Fruit fly (Drosophila melanogaster) whole organism, embryonic: ENCODE measurements around the gene Alg7.
A peak's percentile ranks its signal among the peaks of the same experiment; 100 is the strongest.

Experiments
- Awh ChIP-seq: fragments of 200-800 bp; sonication (Bioruptor generic); IDR thresholded peaks from 2 replicates; pipeline ENCODE4, ENCODE4 v1.3.6; 2022; ENCODE audit warnings: missing biosample characterization, missing genetic modification characterization
- CG10543 ChIP-seq: fragments of 200-800 bp; sonication (Bioruptor generic); optimal IDR thresholded peaks from 3 replicates; lab custom pipeline; 2017; ENCODE audit warnings: missing biosample characterization, mild to moderate bottlenecking, missing genetic modification characterization, moderate library complexity
- CG11247 ChIP-seq: fragments of 200-800 bp; sonication (Bioruptor generic); IDR thresholded peaks from 2 replicates; pipeline ENCODE4 v1.3.6; 2022; ENCODE audit warnings: missing biosample characterization, missing genetic modification characterization
- CG12299 ChIP-seq: fragments of 200-800 bp; sonication (Bioruptor generic); optimal IDR thresholded peaks from 2 replicates; lab custom pipeline; 2018; ENCODE audit warnings: missing biosample characterization, mild to moderate bottlenecking, missing genetic modification characterization
- CG12942 ChIP-seq: fragments of 200-800 bp; sonication (Bioruptor generic); optimal IDR thresholded peaks from 3 replicates; lab custom pipeline; 2016; ENCODE audit warnings: missing biosample characterization, missing genetic modification characterization
- CG14014 ChIP-seq: fragments of 200-800 bp; sonication (Bioruptor generic); IDR thresholded peaks from 2 replicates; pipeline ENCODE4 v1.3.6; 2022; ENCODE audit warnings: missing biosample characterization, missing genetic modification characterization
- CG16815 ChIP-seq: fragments of 200-800 bp; sonication (Bioruptor generic); optimal IDR thresholded peaks from 3 replicates; lab custom pipeline; 2017; ENCODE audit warnings: missing biosample characterization, mild to moderate bottlenecking, missing genetic modification characterization
- CG17912 ChIP-seq: fragments of 200-800 bp; sonication (Bioruptor generic); optimal IDR thresholded peaks from 2 replicates; lab custom pipeline; 2018; ENCODE audit warnings: missing biosample characterization, mild to moderate bottlenecking, missing genetic modification characterization
- CG18619 ChIP-seq: fragments of 200-800 bp; sonication (Bioruptor generic); optimal IDR thresholded peaks from 3 replicates; lab custom pipeline; 2017; ENCODE audit warnings: missing biosample characterization, mild to moderate bottlenecking, missing genetic modification characterization
- CG30403 ChIP-seq: fragments of 200-800 bp; sonication (Bioruptor generic); optimal IDR thresholded peaks from 3 replicates; lab custom pipeline; 2016; ENCODE audit warnings: missing biosample characterization, missing genetic modification characterization
- CG32767 ChIP-seq: fragments of 200-800 bp; sonication (Bioruptor generic); IDR thresholded peaks from 2 replicates; pipeline ENCODE4 v1.3.6; 2022; ENCODE audit warnings: missing biosample characterization, missing genetic modification characterization
- CG34224 ChIP-seq: fragments of 200-800 bp; sonication (Bioruptor generic); IDR thresholded peaks from 3 replicates; pipeline ENCODE4 v1.3.6; 2022; ENCODE audit warnings: missing biosample characterization, missing genetic modification characterization; ENCODE audit not compliant: partially characterized antibody
- CG4360 ChIP-seq: fragments of 200-800 bp; sonication (Bioruptor generic); IDR thresholded peaks from 2 replicates; pipeline ENCODE4 v1.3.6; 2022; ENCODE audit warnings: missing biosample characterization, missing genetic modification characterization
- CG4617 ChIP-seq: fragments of 200-800 bp; sonication (Bioruptor generic); optimal IDR thresholded peaks from 3 replicates; lab custom pipeline; 2016; ENCODE audit warnings: missing biosample characterization, missing genetic modification characterization, borderline replicate concordance
- CG6175 ChIP-seq: fragments of 200-800 bp; sonication (Bioruptor generic); IDR thresholded peaks from 3 replicates; pipeline ENCODE4 v1.3.6; 2022; ENCODE audit warnings: missing biosample characterization, missing genetic modification characterization
- CG6689 ChIP-seq: fragments of 200-800 bp; sonication (Bioruptor generic); IDR thresholded peaks from 2 replicates; pipeline ENCODE4 v1.3.6; 2022; ENCODE audit warnings: missing biosample characterization, missing genetic modification characterization
- CG6791 ChIP-seq: fragments of 200-800 bp; sonication (Bioruptor generic); IDR thresholded peaks from 3 replicates; pipeline ENCODE4 v1.3.6; 2022; ENCODE audit warnings: missing biosample characterization, missing genetic modification characterization; ENCODE audit not compliant: partially characterized antibody
- CG7745 ChIP-seq: fragments of 200-800 bp; sonication (Bioruptor generic); optimal IDR thresholded peaks from 2 replicates; lab custom pipeline; 2018; ENCODE audit warnings: missing biosample characterization, mild to moderate bottlenecking, missing genetic modification characterization, moderate library complexity
- CG9437 ChIP-seq: fragments of 200-800 bp; sonication (Bioruptor generic); optimal IDR thresholded peaks from 2 replicates; lab custom pipeline; 2018; ENCODE audit warnings: missing biosample characterization, mild to moderate bottlenecking, missing genetic modification characterization
- Dbx ChIP-seq: fragments of 200-800 bp; sonication (Bioruptor generic); IDR thresholded peaks from 3 replicates; pipeline ENCODE4 v1.3.6; 2022; ENCODE audit warnings: missing biosample characterization, missing genetic modification characterization
- Elba2 ChIP-seq: fragments of 200-800 bp; sonication (Bioruptor generic); optimal IDR thresholded peaks from 3 replicates; lab custom pipeline; 2016; ENCODE audit warnings: missing biosample characterization, missing genetic modification characterization
- Ets65A ChIP-seq: fragments of 200-800 bp; sonication (Bioruptor generic); peaks from one replicate; lab custom pipeline; 2016; ENCODE audit warnings: missing biosample characterization, missing genetic modification characterization
- Lhr ChIP-seq: fragments of 200-800 bp; sonication (Bioruptor generic); optimal IDR thresholded peaks from 3 replicates; lab custom pipeline; 2017; ENCODE audit warnings: mild to moderate bottlenecking, missing biosample characterization, missing genetic modification reagents, missing genetic modification characterization
- MESR4 ChIP-seq: fragments of 200-800 bp; sonication (Bioruptor generic); optimal IDR thresholded peaks from 2 replicates; lab custom pipeline; 2018; ENCODE audit warnings: missing biosample characterization, mild to moderate bottlenecking, missing genetic modification characterization, moderate library complexity
- Med ChIP-seq: fragments of 200-800 bp; sonication (Bioruptor generic); peaks from one replicate; lab custom pipeline; 2016; ENCODE audit warnings: missing biosample characterization, missing genetic modification characterization, mild to moderate bottlenecking, inconsistent platforms, moderate library complexity
- Pdp1 ChIP-seq, 2 experiments: fragments of 200-800 bp; sonication (Bioruptor generic); optimal IDR thresholded peaks; 3 replicates each; lab custom pipeline; 2016; ENCODE audit warnings: missing biosample characterization in 2 of 2, missing genetic modification characterization in 2 of 2, mild to moderate bottlenecking in 1 of 2, moderate library complexity in 1 of 2
- Sin3A ChIP-seq: fragments of >200 bp; optimal IDR thresholded peaks from 2 replicates; lab custom pipeline; 2018
- Taf1 ChIP-seq: fragments of 200-800 bp; sonication (Bioruptor generic); IDR thresholded peaks from 2 replicates; pipeline ENCODE4 v1.3.6; 2022; ENCODE audit warnings: missing biosample characterization, missing genetic modification characterization
- YL-1 ChIP-seq: fragments of 200-800 bp; sonication (Bioruptor generic); optimal IDR thresholded peaks from 3 replicates; lab custom pipeline; 2017; ENCODE audit warnings: missing biosample characterization, mild to moderate bottlenecking, missing genetic modification characterization
- al ChIP-seq: fragments of 200-800 bp; sonication (Bioruptor generic); IDR thresholded peaks from 2 replicates; pipeline ENCODE4 v1.3.6; 2022; ENCODE audit warnings: missing biosample characterization, missing genetic modification characterization
- amos ChIP-seq: fragments of 200-800 bp; sonication (Bioruptor generic); IDR thresholded peaks from 2 replicates; pipeline ENCODE4 v1.3.6; 2022; ENCODE audit warnings: missing biosample characterization, missing genetic modification characterization; ENCODE audit not compliant: partially characterized antibody
- aop ChIP-seq: fragments of 200-800 bp; sonication (Bioruptor generic); IDR thresholded peaks from 2 replicates; pipeline ENCODE4 v1.3.6; 2022; ENCODE audit warnings: missing biosample characterization, missing genetic modification characterization
- ara ChIP-seq: fragments of 200-800 bp; sonication (Bioruptor generic); IDR thresholded peaks from 2 replicates; pipeline ENCODE4 v1.3.6; 2022; ENCODE audit warnings: missing biosample characterization, missing genetic modification characterization
- bcd ChIP-seq: fragments of 200-800 bp; sonication (Bioruptor generic); optimal IDR thresholded peaks from 2 replicates; lab custom pipeline; 2017; ENCODE audit warnings: missing biosample characterization, mild to moderate bottlenecking, missing genetic modification characterization
- cwo ChIP-seq: fragments of 200-800 bp; sonication (Bioruptor generic); optimal IDR thresholded peaks from 3 replicates; lab custom pipeline; 2017; ENCODE audit warnings: missing biosample characterization, missing genetic modification characterization, mild to moderate bottlenecking, moderate library complexity, missing genetic modification reagents
- dm ChIP-seq: fragments of 200-800 bp; sonication (Bioruptor generic); optimal IDR thresholded peaks from 3 replicates; lab custom pipeline; 2016; ENCODE audit warnings: missing biosample characterization, missing genetic modification characterization
- dmrt11E ChIP-seq: fragments of 200-800 bp; sonication (Bioruptor generic); optimal IDR thresholded peaks from 3 replicates; lab custom pipeline; 2018; ENCODE audit warnings: missing biosample characterization, mild to moderate bottlenecking, missing genetic modification characterization, moderate library complexity
- dysf ChIP-seq: fragments of 200-800 bp; sonication (Bioruptor generic); IDR thresholded peaks from 3 replicates; pipeline ENCODE4 v1.3.6; 2022; ENCODE audit warnings: missing biosample characterization, missing genetic modification characterization
- hkb ChIP-seq, 2 experiments: fragments of 200-800 bp in 1 of 2; fragments of >200 bp in 1 of 2; sonication (Bioruptor generic) in 1 of 2; IDR thresholded peaks in 1 of 2; optimal IDR thresholded peaks in 1 of 2; 2 replicates each; pipeline versions ENCODE4 v1.3.6 to Lab custom; 2017 to 2022; ENCODE audit warnings: missing biosample characterization in 1 of 2, missing genetic modification characterization in 1 of 2
- jigr1 ChIP-seq: fragments of 200-800 bp; sonication (Bioruptor generic); IDR thresholded peaks from 3 replicates; pipeline ENCODE4 v1.3.6; 2022; ENCODE audit warnings: missing biosample characterization, missing genetic modification characterization
- kah ChIP-seq: fragments of 200-800 bp; sonication (Bioruptor generic); optimal IDR thresholded peaks from 2 replicates; lab custom pipeline; 2018; ENCODE audit warnings: missing biosample characterization, mild to moderate bottlenecking, missing genetic modification characterization
- ken ChIP-seq: fragments of 200-800 bp; sonication (Bioruptor generic); IDR thresholded peaks from 3 replicates; pipeline ENCODE4 v1.3.6; 2022; ENCODE audit warnings: missing biosample characterization, missing genetic modification characterization
- pho ChIP-seq: fragments of 200-800 bp; sonication (Bioruptor generic); optimal IDR thresholded peaks from 2 replicates; lab custom pipeline; 2016; ENCODE audit warnings: missing biosample characterization, missing genetic modification characterization
- phol ChIP-seq: fragments of 200-800 bp; sonication (Bioruptor generic); optimal IDR thresholded peaks from 3 replicates; lab custom pipeline; 2018; ENCODE audit warnings: missing biosample characterization, mild to moderate bottlenecking, missing genetic modification characterization, moderate library complexity
- ranshi ChIP-seq: fragments of 200-800 bp; sonication (Bioruptor generic); IDR thresholded peaks from 2 replicates; pipeline ENCODE4 v1.3.6; 2022; ENCODE audit warnings: missing biosample characterization, missing genetic modification characterization
- slou ChIP-seq: fragments of 200-800 bp; sonication (Bioruptor generic); optimal IDR thresholded peaks from 3 replicates; lab custom pipeline; 2016; ENCODE audit warnings: missing biosample characterization, missing genetic modification characterization
- trh ChIP-seq: fragments of 200-800 bp; sonication (Bioruptor generic); optimal IDR thresholded peaks from 2 replicates; lab custom pipeline; 2016; ENCODE audit warnings: missing biosample characterization, missing genetic modification characterization
- ttk ChIP-seq: fragments of 200-800 bp; sonication (Bioruptor generic); IDR thresholded peaks from 2 replicates; pipeline ENCODE4 v2.1.2; 2022; ENCODE audit warnings: missing biosample characterization, missing genetic modification characterization

Gene Alg7

DNA sequence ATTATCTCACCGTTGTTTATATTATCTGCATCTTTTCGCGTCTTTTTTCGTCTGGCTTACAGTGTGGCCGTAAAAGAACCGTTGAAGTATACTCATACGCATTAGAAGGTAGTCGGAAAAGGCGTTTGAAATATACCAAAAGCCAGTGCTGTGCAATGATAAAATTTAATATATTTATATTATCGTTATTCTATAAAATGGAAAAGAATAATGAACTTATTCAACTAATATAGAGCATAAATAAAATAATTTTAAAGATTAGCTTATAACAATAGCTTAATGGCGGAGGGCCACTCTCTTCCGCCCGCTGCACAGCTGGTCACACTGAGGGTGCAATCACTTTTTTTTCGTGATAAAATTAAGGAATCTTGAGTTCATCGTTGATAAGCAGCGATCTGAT lies 12.8 kb downstream of the Alg7 start, which contains the start of the genes CG16974 and Edem2 (continued):
- peak; percentile 5 for TF ChIP-seq dm
- peak; percentile 89 for TF ChIP-seq Lhr (GFP tag; lab: Kevin White, UChicago)
- TF ChIP-seq jigr1 (GFP tag; lab: Robert Waterston, UW), result no peak
- peak; percentile 60 for TF ChIP-seq ttk
- TF ChIP-seq pho (GFP tag; lab: Kevin White, UChicago), result peak; percentile 41
- TF ChIP-seq CG12942 (GFP tag; lab: Kevin White, UChicago), result peak; percentile 74
- TF ChIP-seq ranshi, result peak; percentile 73; the same call in 1 of the 2 replicates
- TF ChIP-seq phol (tag; lab: Kevin White, UChicago), result peak; percentile 89
- no peak for TF ChIP-seq kah
- TF ChIP-seq CG11247, result peak; percentile 47; the same call in 1 of the 2 replicates
- no peak for TF ChIP-seq cwo (GFP tag; lab: Kevin White, UChicago)
- TF ChIP-seq slou (GFP tag; lab: Kevin White, UChicago), result peak; percentile 70
- TF ChIP-seq CG7745, result no peak
- TF ChIP-seq CG34224 (GFP tag; lab: Robert Waterston, UW), result no peak
- TF ChIP-seq hkb (optimal IDR thresholded peaks at IDR 0.05; lab: Kevin White, UChicago), result no peak
- TF ChIP-seq hkb (GFP tag; IDR thresholded peaks at IDR 0.05; lab: Robert Waterston, UW), result peak; percentile 69
- TF ChIP-seq CG4360, result no peak
- peak; percentile 59; the same call in 2 of the 3 replicates for TF ChIP-seq Dbx (GFP tag; lab: Robert Waterston, UW)
- 0 out of 3 replicates have a peak, but pooled peaks have one; percentile 31 for TF ChIP-seq CG6175 (GFP tag; lab: Robert Waterston, UW)
- peak; percentile 70 for TF ChIP-seq bcd (GFP tag; lab: Kevin White, UChicago)
- TF ChIP-seq CG18619 (GFP tag; lab: Kevin White, UChicago), result no peak
- peak; percentile 61; the same call in 1 of the 2 replicates for TF ChIP-seq al
- TF ChIP-seq Sin3A (lab: Kevin White, UChicago), result peak; percentile 60
- TF ChIP-seq dmrt11E (tag; lab: Kevin White, UChicago), result peak; percentile 70
- TF ChIP-seq YL-1 (GFP tag; lab: Kevin White, UChicago), result peak; percentile 80
- TF ChIP-seq trh, result peak; percentile 4
- TF ChIP-seq CG10543 (GFP tag; lab: Kevin White, UChicago), result no peak
- TF ChIP-seq CG32767, result peak; percentile 71
- TF ChIP-seq Pdp1 (GFP tag; optimal IDR thresholded peaks at IDR 0.05; lab: Kevin White, UChicago), result peak in 1 of 2 experiments; percentile 39
- TF ChIP-seq CG17912 (GFP tag; lab: Kevin White, UChicago), result no peak
- TF ChIP-seq ken, result peak; percentile 79
- peak; percentile 57 for TF ChIP-seq CG16815 (GFP tag; lab: Kevin White, UChicago)

DNA sequence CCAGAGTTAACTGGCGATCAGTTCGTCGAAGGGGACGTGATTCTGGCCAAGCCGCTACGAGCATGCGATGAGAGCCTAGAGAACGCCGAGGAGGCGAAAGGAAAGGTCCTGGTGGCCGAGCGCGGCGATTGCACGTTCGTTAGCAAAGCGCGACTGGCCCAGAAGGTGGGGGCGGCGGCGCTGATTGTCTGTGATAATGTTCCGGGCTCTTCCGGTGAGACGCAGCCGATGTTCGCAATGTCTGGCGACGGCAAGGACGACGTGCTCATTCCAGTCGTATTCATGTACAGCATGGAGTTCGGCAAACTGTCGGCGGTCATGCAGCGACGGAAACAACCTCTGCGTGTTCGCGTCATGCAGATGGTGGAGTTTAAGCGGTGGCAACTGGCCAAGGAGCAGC lies 16.8 kb downstream of the Alg7 start:
- TF ChIP-seq Dbx (GFP tag; lab: Robert Waterston, UW), result 0 out of 3 replicates have a peak, but pooled peaks have one; percentile 13
- TF ChIP-seq pho (GFP tag; lab: Kevin White, UChicago), result no peak
- peak; percentile 65 for TF ChIP-seq Med (GFP tag; lab: Kevin White, UChicago)
- TF ChIP-seq Ets65A, result peak; percentile 93

DNA sequence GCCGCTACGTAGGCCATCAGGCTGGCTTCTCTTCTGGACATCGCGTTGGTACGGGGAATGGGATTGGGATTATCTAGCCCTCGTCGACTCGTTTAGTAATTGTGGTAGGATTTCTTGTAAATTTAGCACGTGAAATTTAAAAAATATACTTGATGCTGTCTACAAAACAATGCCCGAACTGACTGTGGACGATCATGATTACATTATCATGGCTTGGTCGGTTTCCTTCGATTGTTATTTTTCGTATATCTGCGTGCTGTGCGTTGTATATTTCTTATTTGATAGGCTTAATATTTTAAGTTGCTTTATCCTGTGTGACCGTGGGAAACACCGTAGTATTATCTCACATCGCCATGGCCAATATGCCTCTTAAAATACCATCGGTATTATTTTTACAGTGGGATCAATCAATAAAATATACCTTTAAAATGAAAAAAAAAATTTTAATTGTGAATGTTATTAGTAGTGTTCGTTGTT lies 24.0 kb downstream of the Alg7 start, which contains the start of gene CG16972:
TSS of gene CG16972 (minus strand) at position 336 of the 477 bp plus-strand sequence.
- TF ChIP-seq CG6791 (no peak), CG4617 (GFP tag; lab: Kevin White, UChicago) (peak; percentile 71), Elba2 (peak; percentile 30), amos (0 out of 2 replicates have a peak, but pooled peaks have one; percentile 9), Taf1 (no peak), MESR4 (GFP tag; lab: Kevin White, UChicago) (peak; percentile 64), ara (GFP tag; lab: Robert Waterston, UW) (0 out of 2 replicates have a peak, but pooled peaks have one; percentile 1), CG14014 (GFP tag; lab: Robert Waterston, UW) (0 out of 2 replicates have a peak, but pooled peaks have one; percentile 13), Awh (0 out of 2 replicates have a peak, but pooled peaks have one; percentile 9), CG9437 (GFP tag; lab: Kevin White, UChicago) (peak; percentile 29), YL-1 (GFP tag; lab: Kevin White, UChicago) (peak; percentile 5), aop (GFP tag; lab: Robert Waterston, UW) (no peak), CG12299 (tag; lab: Kevin White, UChicago) (peak; percentile 40), CG6689 (0 out of 2 replicates have a peak, but pooled peaks have one; percentile 12), CG30403 (peak; percentile 50), dysf (GFP tag; lab: Robert Waterston, UW) (peak; percentile 40; the same call in 1 of the 3 replicates)
